Worm (Caenorhabditis elegans): Measurements from ENCODE around the gene ugt-45.

The ugt-45 gene

DNA sequence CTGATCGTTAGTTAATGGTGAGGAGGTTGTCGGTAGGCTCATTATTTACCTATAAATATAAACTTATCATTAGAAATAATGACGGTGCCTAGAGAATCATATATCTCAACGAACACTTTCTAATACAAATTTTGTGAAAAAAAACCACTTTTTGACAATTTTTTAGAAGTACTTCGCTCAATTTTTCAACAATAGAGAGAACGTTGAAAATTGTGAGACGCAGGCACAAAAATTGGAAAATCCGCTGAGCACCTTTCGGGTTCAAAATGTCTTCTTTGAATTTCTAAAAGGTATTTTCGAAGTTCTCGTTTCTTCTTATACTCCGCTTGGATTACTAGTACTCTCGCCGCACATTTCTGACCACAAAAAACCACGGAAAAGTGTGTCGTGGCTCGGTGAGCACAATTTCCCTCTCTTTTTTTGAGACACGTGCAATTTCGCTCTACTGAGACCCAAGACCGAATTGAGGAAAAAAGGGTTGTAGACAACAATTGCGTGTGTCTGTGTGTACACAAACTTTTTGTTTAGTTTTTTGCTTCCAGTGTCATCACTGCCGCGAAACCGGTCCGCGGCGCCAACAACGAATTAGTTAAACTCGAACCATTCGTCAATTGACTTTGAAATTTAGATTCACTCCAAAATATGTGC, 9.9 kb downstream of the ugt-45 start, which contains the start of gene nape-1 (continued):
- peak; percentile 94 for TF ChIP-seq nhr-28 (tag; optimal IDR thresholded peaks at IDR 0.05)
- no peak for TF ChIP-seq jun-1 (tag; optimal IDR thresholded peaks at IDR 0.05)
- no peak for TF ChIP-seq attf-4 (tag; optimal IDR thresholded peaks at IDR 0.05)
- TF ChIP-seq pqm-1 (tag; optimal IDR thresholded peaks at IDR 0.05): peak; percentile 49
- no peak for TF ChIP-seq ceh-62 (tag; optimal IDR thresholded peaks at IDR 0.05)
- TF ChIP-seq ceh-44 (GFP tag; IDR thresholded peaks at IDR 0.05): no peak
- TF ChIP-seq aly-2 (tag; optimal IDR thresholded peaks at IDR 0.05): no peak
- no peak for TF ChIP-seq ztf-7 (tag; optimal IDR thresholded peaks at IDR 0.05)
- peak; percentile 22 for TF ChIP-seq nhr-6 (tag; optimal IDR thresholded peaks at IDR 0.05)
- TF ChIP-seq dmd-8 (GFP tag; IDR thresholded peaks at IDR 0.05): no peak
- peak; percentile 57 for TF ChIP-seq mes-2 (tag; optimal IDR thresholded peaks at IDR 0.05; ENCODE audit: poor library complexity, severe bottlenecking)
- no peak for TF ChIP-seq lir-3 (tag; optimal IDR thresholded peaks at IDR 0.05)
- TF ChIP-seq ZK546.5 (tag; optimal IDR thresholded peaks at IDR 0.05): no peak
- TF ChIP-seq nhr-10 (tag; optimal IDR thresholded peaks at IDR 0.05): no peak
- TF ChIP-seq lin-1 (GFP tag; IDR thresholded peaks at IDR 0.05): no peak
- no peak for TF ChIP-seq nhr-76 (tag; optimal IDR thresholded peaks at IDR 0.05)
- TF ChIP-seq snpc-1.2 (GFP tag; IDR thresholded peaks at IDR 0.05): no peak
- TF ChIP-seq R02D3.7 (tag; optimal IDR thresholded peaks at IDR 0.05): no peak
- peak; percentile 72 for TF ChIP-seq lin-38 (GFP tag; IDR thresholded peaks at IDR 0.05)
- no peak for TF ChIP-seq nhr-237 (tag; optimal IDR thresholded peaks at IDR 0.05)
- TF ChIP-seq dmd-6 (GFP tag; IDR thresholded peaks at IDR 0.05): peak; percentile 44; the same call in 1 of the 2 replicates
- TF ChIP-seq tra-1 (GFP tag; IDR thresholded peaks at IDR 0.05): no peak
- no peak for TF ChIP-seq madf-5 (GFP tag; IDR thresholded peaks at IDR 0.05)
- no peak for TF ChIP-seq D1046.2 (GFP tag; IDR thresholded peaks at IDR 0.05)
- TF ChIP-seq ceh-20 (GFP tag; IDR thresholded peaks at IDR 0.05): no peak
- TF ChIP-seq fos-1 (tag; optimal IDR thresholded peaks at IDR 0.05): no peak
- TF ChIP-seq hmg-1.1 (GFP tag; IDR thresholded peaks at IDR 0.05): peak; percentile 47; the same call in 1 of the 2 replicates
- peak in 1 of 2 experiments; percentile 55 for TF ChIP-seq hif-1 (tag; optimal IDR thresholded peaks at IDR 0.05)
- no peak for TF ChIP-seq Y105C5A.15 (GFP tag; IDR thresholded peaks at IDR 0.05)
- TF ChIP-seq pha-4 (GFP tag; IDR thresholded peaks at IDR 0.05): peak; percentile 64; the same call in 1 of the 2 replicates
- peak; percentile 92 for TF ChIP-seq pha-4 (tag; optimal IDR thresholded peaks at IDR 0.05)
- no peak for TF ChIP-seq zag-1 (tag; optimal IDR thresholded peaks at IDR 0.05)
- TF ChIP-seq ceh-28 (tag; optimal IDR thresholded peaks at IDR 0.05): no peak
- TF ChIP-seq Y48G9A.11 (GFP tag; IDR thresholded peaks at IDR 0.05): no peak
- no peak for TF ChIP-seq ZK337.2 (GFP tag; IDR thresholded peaks at IDR 0.05)
- no peak for TF ChIP-seq F37D6.2 (tag; optimal IDR thresholded peaks at IDR 0.05)
- peak; percentile 80 for TF ChIP-seq hlh-11 (tag; optimal IDR thresholded peaks at IDR 0.05)
- TF ChIP-seq dmd-9 (GFP tag; IDR thresholded peaks at IDR 0.05): no peak
- peak in 1 of 2 experiments; percentile 62 for TF ChIP-seq lsy-2 (tag; optimal IDR thresholded peaks at IDR 0.05)
- no peak for TF ChIP-seq nhr-111 (GFP tag; optimal IDR thresholded peaks at IDR 0.05)
- TF ChIP-seq mxl-2 (GFP tag; conservative IDR thresholded peaks at IDR 0.05): no peak
- TF ChIP-seq daf-12 (tag; optimal IDR thresholded peaks at IDR 0.05): no peak
- TF ChIP-seq duxl-1 (tag; optimal IDR thresholded peaks at IDR 0.05; ENCODE audit: poor library complexity): no peak
- no peak for TF ChIP-seq php-3 (GFP tag; IDR thresholded peaks at IDR 0.05)
- peak; percentile 53 for TF ChIP-seq lin-13 (GFP tag; optimal IDR thresholded peaks at IDR 0.05)
- no peak for TF ChIP-seq lin-29 (GFP tag; IDR thresholded peaks at IDR 0.05)
- TF ChIP-seq zip-11 (GFP tag; IDR thresholded peaks at IDR 0.05): no peak
- TF ChIP-seq F49E8.2 (tag; optimal IDR thresholded peaks at IDR 0.05; ENCODE audit: borderline replicate concordance): no peak
- no peak for TF ChIP-seq zfp-2 (tag; optimal IDR thresholded peaks at IDR 0.05)
- no peak for TF ChIP-seq nhr-48 (tag; optimal IDR thresholded peaks at IDR 0.05)
- peak; percentile 29 for TF ChIP-seq fkh-10 (GFP tag; optimal IDR thresholded peaks at IDR 0.05)
- TF ChIP-seq egl-27 (tag; optimal IDR thresholded peaks at IDR 0.05): no peak

Measured in whole organism, L4 larva.